Fruit fly (Drosophila melanogaster): ENCODE measurements around the gene Tmlh.

Tmlh gene

dm6 chr3R:20407771-20408315 is at the start of gene Tmlh, which contains the start of gene eIF3g2:
Tmlh (minus strand) TSS chr3R:20407871.
eIF3g2 (plus strand) TSS chr3R:20408265.
- TF ChIP-seq CG3032 (tag; optimal IDR thresholded peaks at IDR 0.05) (no peak), Eip78C (GFP tag) (no peak), svp (GFP tag) (no peak), CG4318 (GFP tag; optimal IDR thresholded peaks at IDR 0.05) (no peak), Met (GFP tag; optimal IDR thresholded peaks at IDR 0.05) (no peak), Sox14 (GFP tag; optimal IDR thresholded peaks at IDR 0.05) (no peak), OdsH (GFP tag; optimal IDR thresholded peaks at IDR 0.05) (no peak), Sox15 (GFP tag; optimal IDR thresholded peaks at IDR 0.05) (no peak), CG6276 (GFP tag; optimal IDR thresholded peaks at IDR 0.05) (no peak), spab (GFP tag; optimal IDR thresholded peaks at IDR 0.05) (no peak), CG6854 (GFP tag; optimal IDR thresholded peaks at IDR 0.05) (no peak), CG16779 (tag; optimal IDR thresholded peaks at IDR 0.05) (no peak), Eip75B (GFP tag; optimal IDR thresholded peaks at IDR 0.05) (no peak)

dm6 chr3R:20449487-20449886 is 41.8 kb upstream of the Tmlh start:
- TF ChIP-seq CG1621 (tag; optimal IDR thresholded peaks at IDR 0.05) (no peak), fkh (GFP tag; optimal IDR thresholded peaks at IDR 0.05) (no peak), CG6792 (GFP tag; optimal IDR thresholded peaks at IDR 0.05) (no peak), Ets21C (GFP tag; optimal IDR thresholded peaks at IDR 0.05) (no peak)

dm6 chr3R:20422092-20422491 is 14.4 kb upstream of the Tmlh start:
- peak; percentile 33 for TF ChIP-seq svp (GFP tag)
- no peak for TF ChIP-seq eg (GFP tag; IDR thresholded peaks at IDR 0.05)

- no peak for TF ChIP-seq esn (GFP tag; optimal IDR thresholded peaks at IDR 0.05)
- TF ChIP-seq svp (GFP tag): peak; percentile 94
- peak; percentile 46 for TF ChIP-seq CG6276 (GFP tag; optimal IDR thresholded peaks at IDR 0.05)
- TF ChIP-seq spab (GFP tag; optimal IDR thresholded peaks at IDR 0.05): peak; percentile 19
- no peak for TF ChIP-seq CG11294 (GFP tag; IDR thresholded peaks at IDR 0.05)
- TF ChIP-seq Eip78C (GFP tag): peak; percentile 31
Observed at dm6 chr3R:20407245-20407644, 426 bp downstream of the Tmlh start.

- TF ChIP-seq CG9139 (GFP tag; optimal IDR thresholded peaks at IDR 0.05): no peak
- no peak for TF ChIP-seq pdm3 (GFP tag; optimal IDR thresholded peaks at IDR 0.05)
- TF ChIP-seq Eip75B (GFP tag; optimal IDR thresholded peaks at IDR 0.05): no peak
- no peak for TF ChIP-seq salr (GFP tag; optimal IDR thresholded peaks at IDR 0.05)
- no peak for TF ChIP-seq dac (GFP tag; optimal IDR thresholded peaks at IDR 0.05)
- TF ChIP-seq fd85E (GFP tag; optimal IDR thresholded peaks at IDR 0.05): no peak
Observed at dm6 chr3R:20360008-20360407, 47.7 kb downstream of the Tmlh start, which contains the start of gene MtnC. MtnC (plus strand) TSS chr3R:20360308.
